Fruit fly (Drosophila melanogaster): ENCODE measurements around the gene nonC.

dm6 chrX:6775622-6776021, 48.7 kb upstream of the nonC start:
- TF ChIP-seq sage (GFP tag; optimal IDR thresholded peaks at IDR 0.05): no peak
- no peak for TF ChIP-seq usp (GFP tag; optimal IDR thresholded peaks at IDR 0.05)
- TF ChIP-seq ey (GFP tag; optimal IDR thresholded peaks at IDR 0.05): no peak
- peak; percentile 58 for TF ChIP-seq fru (GFP tag; optimal IDR thresholded peaks at IDR 0.05)
- no peak for TF ChIP-seq pan (optimal IDR thresholded peaks at IDR 0.05)
